Fruit fly (Drosophila melanogaster): ENCODE results near the gene Tmf.
A peak's percentile ranks its signal among the peaks of the same experiment; 100 is the strongest.

The Tmf gene

DNA sequence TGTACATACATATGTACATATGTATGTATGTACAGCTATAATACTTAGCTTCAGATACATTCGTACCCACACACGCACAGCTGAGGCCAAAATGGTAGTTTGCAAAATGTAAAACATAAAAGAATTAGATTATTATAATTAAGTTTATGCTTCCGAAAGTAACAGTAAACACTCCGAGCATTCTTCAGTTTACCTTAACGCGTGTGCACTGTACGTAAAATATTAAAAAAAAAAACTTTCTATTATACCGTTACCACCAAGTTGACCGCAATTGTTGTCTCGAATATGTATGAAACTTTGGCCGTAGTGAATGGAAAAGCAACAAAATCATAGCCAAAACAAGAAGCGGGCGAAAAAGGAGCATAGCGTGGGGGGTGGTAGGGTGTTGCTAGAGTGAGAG lies 10.4 kb downstream of the Tmf start (continued):
- TF ChIP-seq onecut (GFP tag; IDR thresholded peaks at IDR 0.05), result peak; percentile 70
- TF ChIP-seq psq (GFP tag; optimal IDR thresholded peaks at IDR 0.05), result peak; percentile 32
- 0 out of 2 replicates have a peak, but pooled peaks have one; percentile 40 for TF ChIP-seq peb (GFP tag; IDR thresholded peaks at IDR 0.05)
- 0 out of 3 replicates have a peak, but pooled peaks have one; percentile 28 for TF ChIP-seq CG6175 (GFP tag; IDR thresholded peaks at IDR 0.05)
- no peak for TF ChIP-seq Hr78 (GFP tag; optimal IDR thresholded peaks at IDR 0.05)
- peak; percentile 67; the same call in 1 of the 2 replicates for TF ChIP-seq CG14667 (GFP tag; IDR thresholded peaks at IDR 0.05)
- no peak for TF ChIP-seq zf30C (GFP tag; optimal IDR thresholded peaks at IDR 0.05)
- TF ChIP-seq CG18764 (GFP tag; optimal IDR thresholded peaks at IDR 0.05), result peak; percentile 56
- peak; percentile 71 for TF ChIP-seq CG30431 (GFP tag; optimal IDR thresholded peaks at IDR 0.05)
- peak; percentile 66 for TF ChIP-seq CG5180 (GFP tag; optimal IDR thresholded peaks at IDR 0.05)
- peak; percentile 69 for TF ChIP-seq D19B (GFP tag; optimal IDR thresholded peaks at IDR 0.05)
- peak; percentile 35; the same call in 1 of the 2 replicates for TF ChIP-seq klu (GFP tag; IDR thresholded peaks at IDR 0.05)
- TF ChIP-seq salm (tag; optimal IDR thresholded peaks at IDR 0.05), result peak; percentile 63
- TF ChIP-seq CG11504 (tag; optimal IDR thresholded peaks at IDR 0.05), result peak; percentile 92
- TF ChIP-seq pnt (GFP tag; optimal IDR thresholded peaks at IDR 0.05), result peak; percentile 29
- TF ChIP-seq CG9932 (GFP tag; IDR thresholded peaks at IDR 0.05), result peak; percentile 58
- TF ChIP-seq sug (tag; optimal IDR thresholded peaks at IDR 0.05), result peak; percentile 25
- no peak for TF ChIP-seq nerfin-2 (GFP tag; IDR thresholded peaks at IDR 0.05; ENCODE audit: partially characterized antibody)
- 0 out of 3 replicates have a peak, but pooled peaks have one; percentile 78 for TF ChIP-seq CG2199 (GFP tag; IDR thresholded peaks at IDR 0.05)
- TF ChIP-seq CG8924 (tag; optimal IDR thresholded peaks at IDR 0.05), result peak; percentile 80
- TF ChIP-seq scrt (GFP tag; optimal IDR thresholded peaks at IDR 0.05), result peak; percentile 75
- TF ChIP-seq Nf-YC (tag; optimal IDR thresholded peaks at IDR 0.05), result peak; percentile 35
- TF ChIP-seq rib (GFP tag; IDR thresholded peaks at IDR 0.05), result no peak
- peak; percentile 62 for TF ChIP-seq CG6654 (GFP tag; optimal IDR thresholded peaks at IDR 0.05)
- TF ChIP-seq Dip3 (GFP tag; optimal IDR thresholded peaks at IDR 0.05), result peak; percentile 67
- peak; percentile 59 for TF ChIP-seq Antp (GFP tag; optimal IDR thresholded peaks at IDR 0.05)
- peak; percentile 50; the same call in 1 of the 3 replicates for TF ChIP-seq sr (GFP tag; IDR thresholded peaks at IDR 0.05)
- peak; percentile 88 for TF ChIP-seq Hmr (GFP tag; optimal IDR thresholded peaks at IDR 0.05)
- TF ChIP-seq CG6254 (GFP tag; optimal IDR thresholded peaks at IDR 0.05), result peak; percentile 67
- peak; percentile 63 for TF ChIP-seq tap (tag; optimal IDR thresholded peaks at IDR 0.05)
- no peak for TF ChIP-seq NC2α (GFP tag; optimal IDR thresholded peaks at IDR 0.05)
- TF ChIP-seq yki (optimal IDR thresholded peaks at IDR 0.05), result no peak
- TF ChIP-seq sob (GFP tag; IDR thresholded peaks at IDR 0.05), result peak; percentile 86
- peak; percentile 89 for TF ChIP-seq Sox102F (GFP tag; optimal IDR thresholded peaks at IDR 0.05)
- peak; percentile 52 for TF ChIP-seq CG5953 (GFP tag; IDR thresholded peaks at IDR 0.05)
- TF ChIP-seq CG6272 (GFP tag; IDR thresholded peaks at IDR 0.05), result peak; percentile 40; the same call in 1 of the 2 replicates
- peak; percentile 72; the same call in 2 of the 3 replicates for TF ChIP-seq CG2889 (GFP tag; IDR thresholded peaks at IDR 0.05)
- TF ChIP-seq Hmx (GFP tag; optimal IDR thresholded peaks at IDR 0.05), result peak; percentile 43
- no peak for TF ChIP-seq sna (GFP tag; IDR thresholded peaks at IDR 0.05; ENCODE audit: partially characterized antibody)
- TF ChIP-seq Ada2b (GFP tag; IDR thresholded peaks at IDR 0.05), result peak; percentile 85
- TF ChIP-seq MTF-1 (GFP tag; optimal IDR thresholded peaks at IDR 0.05; ENCODE audit: borderline replicate concordance), result peak; percentile 40
- TF ChIP-seq H2.0 (GFP tag; IDR thresholded peaks at IDR 0.05), result peak; percentile 80
- TF ChIP-seq jigr1 (GFP tag; IDR thresholded peaks at IDR 0.05), result peak; percentile 48; the same call in 1 of the 3 replicates
- peak; percentile 88 for TF ChIP-seq Fer1 (GFP tag; optimal IDR thresholded peaks at IDR 0.05)
- TF ChIP-seq ase (GFP tag; IDR thresholded peaks at IDR 0.05), result peak; percentile 63; the same call in 1 of the 3 replicates
- TF ChIP-seq CG15696 (tag; optimal IDR thresholded peaks at IDR 0.05), result peak; percentile 13
- TF ChIP-seq toy (GFP tag; IDR thresholded peaks at IDR 0.05), result no peak
- peak; percentile 68 for TF ChIP-seq run (tag; optimal IDR thresholded peaks at IDR 0.05)
- no peak for TF ChIP-seq fd64A (GFP tag; optimal IDR thresholded peaks at IDR 0.05)
- TF ChIP-seq Scr (GFP tag; IDR thresholded peaks at IDR 0.05; ENCODE audit: partially characterized antibody), result no peak
- TF ChIP-seq CG12659 (GFP tag; optimal IDR thresholded peaks at IDR 0.05), result peak; percentile 85

Measured in whole organism, embryonic.